Worm (Caenorhabditis elegans) whole organism, L4 larva: ENCODE results near the gene T23F11.2.

Experiments used
- F10B5.3 ChIP-seq: sonication (generic microtip); optimal IDR thresholded peaks from 2 replicates; lab custom pipeline; 2016; ENCODE audit warnings: mild to moderate bottlenecking, missing genetic modification characterization, missing compliant biosample characterization
- T20F7.1 ChIP-seq: fragments of 200-800 bp; sonication (Bioruptor generic); optimal IDR thresholded peaks from 2 replicates; lab custom pipeline; 2018; ENCODE audit warnings: mild to moderate bottlenecking, missing genetic modification characterization, missing compliant biosample characterization
- T26A8.4 ChIP-seq: fragments of 200-800 bp; sonication (Bioruptor generic); IDR thresholded peaks from 2 replicates; pipeline ENCODE4 v1.3.6; 2022; ENCODE audit warnings: missing genetic modification characterization, missing compliant biosample characterization
- Y105C5A.15 ChIP-seq: fragments of 200-800 bp; sonication (Bioruptor generic); IDR thresholded peaks from 2 replicates; pipeline ENCODE4 v1.3.6; 2022; ENCODE audit warnings: missing genetic modification characterization, missing compliant biosample characterization
- Y48G9A.11 ChIP-seq: fragments of 200-800 bp; sonication (Bioruptor generic); IDR thresholded peaks from 2 replicates; pipeline ENCODE4 v1.3.6; 2022; ENCODE audit warnings: missing genetic modification reagents, missing genetic modification characterization, missing compliant biosample characterization
- ZK546.5 ChIP-seq, 2 experiments: sonication (generic microtip); optimal IDR thresholded peaks; 2 replicates each; lab custom pipeline; 2017; ENCODE audit warnings: missing biosample characterization in 2 of 2, missing genetic modification characterization in 2 of 2
- aha-1 ChIP-seq: fragments of 150-350 bp; peaks from one replicate; lab custom pipeline; 2014; ENCODE audit warnings: missing biosample characterization, missing genetic modification characterization
- aly-2 ChIP-seq: sonication (generic microtip); optimal IDR thresholded peaks from 2 replicates; lab custom pipeline; 2018; ENCODE audit warnings: missing biosample characterization, missing genetic modification characterization
- attf-4 ChIP-seq: sonication (generic microtip); optimal IDR thresholded peaks from 3 replicates; lab custom pipeline; 2017; ENCODE audit warnings: missing biosample characterization, missing genetic modification characterization
- cey-2 ChIP-seq: sonication (generic microtip); optimal IDR thresholded peaks from 3 replicates; lab custom pipeline; 2017; ENCODE audit warnings: missing genetic modification characterization, mild to moderate bottlenecking, missing compliant biosample characterization, antibody characterized with exemption, borderline replicate concordance; ENCODE audit not compliant: insufficient read depth
- daf-16 ChIP-seq, 3 experiments: sonication (generic microtip); optimal IDR thresholded peaks; 2 replicates each; lab custom pipeline; 2016 to 2017; ENCODE audit warnings: missing genetic modification characterization in 3 of 3, missing genetic modification reagents in 3 of 3, mild to moderate bottlenecking in 2 of 3, missing compliant biosample characterization in 2 of 3, missing biosample characterization in 1 of 3, moderate library complexity in 1 of 3
- dmd-6 ChIP-seq: fragments of 200-800 bp; sonication (Bioruptor generic); IDR thresholded peaks from 2 replicates; pipeline ENCODE4 v1.3.6; 2022; ENCODE audit warnings: missing genetic modification reagents, missing genetic modification characterization, missing compliant biosample characterization
- dpl-1 ChIP-seq: fragments of 150-350 bp; optimal IDR thresholded peaks from 2 replicates; lab custom pipeline; 2014; ENCODE audit warnings: missing biosample characterization, missing genetic modification reagents, missing genetic modification characterization
- dve-1 ChIP-seq: sonication (generic microtip); optimal IDR thresholded peaks from 2 replicates; lab custom pipeline; 2017; ENCODE audit warnings: antibody characterized with exemption, mild to moderate bottlenecking, missing genetic modification characterization, missing compliant biosample characterization; ENCODE audit not compliant: insufficient read depth
- fkh-10 ChIP-seq: fragments of 150-350 bp; optimal IDR thresholded peaks from 2 replicates; lab custom pipeline; 2014; ENCODE audit warnings: missing biosample characterization, missing genetic modification reagents, missing genetic modification characterization
- hmg-1.1 ChIP-seq: fragments of 200-800 bp; sonication (Bioruptor generic); IDR thresholded peaks from 2 replicates; pipeline ENCODE4 v1.3.6; 2022; ENCODE audit warnings: missing genetic modification reagents, missing genetic modification characterization, missing compliant biosample characterization
- jun-1 ChIP-seq: fragments of 150-350 bp; optimal IDR thresholded peaks from 2 replicates; lab custom pipeline; 2014; ENCODE audit warnings: missing biosample characterization, missing genetic modification reagents, missing genetic modification characterization
- lin-1 ChIP-seq: fragments of 200-800 bp; sonication (Bioruptor generic); IDR thresholded peaks from 2 replicates; pipeline ENCODE4 v1.3.6; 2022; ENCODE audit warnings: missing genetic modification reagents, missing genetic modification characterization, missing compliant biosample characterization
- lin-38 ChIP-seq: fragments of 200-800 bp; sonication (Bioruptor generic); IDR thresholded peaks from 2 replicates; pipeline ENCODE4 v1.3.6; 2022; ENCODE audit warnings: missing genetic modification reagents, missing genetic modification characterization, missing compliant biosample characterization
- lir-3 ChIP-seq: sonication (generic microtip); optimal IDR thresholded peaks from 2 replicates; lab custom pipeline; 2016; ENCODE audit warnings: mild to moderate bottlenecking, missing genetic modification characterization, missing compliant biosample characterization
- mdl-1 ChIP-seq, 2 experiments: fragments of 150-350 bp in 1 of 2; sonication (generic microtip) in 1 of 2; optimal IDR thresholded peaks; 2 replicates each; lab custom pipeline; 2014 to 2017; ENCODE audit warnings: missing biosample characterization in 2 of 2, missing genetic modification characterization in 2 of 2
- mep-1 ChIP-seq: fragments of 150-350 bp; sonication (generic microtip); optimal IDR thresholded peaks from 3 replicates; lab custom pipeline; 2014; ENCODE audit warnings: missing biosample characterization, missing genetic modification characterization
- nhr-102 ChIP-seq: sonication (generic microtip); optimal IDR thresholded peaks from 2 replicates; lab custom pipeline; 2016; ENCODE audit warnings: mild to moderate bottlenecking, missing genetic modification characterization, moderate library complexity, missing compliant biosample characterization
- nhr-11 ChIP-seq: fragments of 150-350 bp; optimal IDR thresholded peaks from 2 replicates; lab custom pipeline; 2014; ENCODE audit warnings: missing biosample characterization, missing genetic modification characterization
- nhr-237 ChIP-seq: sonication (generic microtip); optimal IDR thresholded peaks from 2 replicates; lab custom pipeline; 2017; ENCODE audit warnings: missing biosample characterization, missing genetic modification characterization
- nhr-25 ChIP-seq: sonication (generic microtip); optimal IDR thresholded peaks from 2 replicates; lab custom pipeline; 2017; ENCODE audit warnings: missing genetic modification characterization, mild to moderate bottlenecking, missing compliant biosample characterization, antibody characterized with exemption, moderate library complexity, borderline replicate concordance; ENCODE audit not compliant: insufficient read depth
- nhr-28 ChIP-seq: fragments of 150-350 bp; optimal IDR thresholded peaks from 2 replicates; lab custom pipeline; 2014; ENCODE audit warnings: missing biosample characterization, missing genetic modification characterization
- nhr-42 ChIP-seq: fragments of 200-800 bp; sonication (Bioruptor generic); IDR thresholded peaks from 2 replicates; pipeline ENCODE4 v1.3.6; 2022; ENCODE audit warnings: missing genetic modification characterization, missing compliant biosample characterization
- nhr-48 ChIP-seq: sonication (generic microtip); optimal IDR thresholded peaks from 2 replicates; lab custom pipeline; 2016; ENCODE audit warnings: mild to moderate bottlenecking, missing genetic modification characterization, missing compliant biosample characterization
- nhr-6 ChIP-seq: fragments of 150-350 bp; optimal IDR thresholded peaks from 2 replicates; lab custom pipeline; 2014; ENCODE audit warnings: missing biosample characterization, missing genetic modification characterization
- nhr-76 ChIP-seq: fragments of 150-350 bp; optimal IDR thresholded peaks from 2 replicates; lab custom pipeline; 2014; ENCODE audit warnings: missing biosample characterization, missing genetic modification characterization
- pha-4 ChIP-seq, 2 experiments: fragments of 150-350 bp in 1 of 2; fragments of 200-800 bp in 1 of 2; sonication (Bioruptor generic) in 1 of 2; IDR thresholded peaks in 1 of 2; optimal IDR thresholded peaks in 1 of 2; 2 replicates each; pipeline versions ENCODE4 v1.3.6 to Lab custom; 2014 to 2022; ENCODE audit warnings: missing genetic modification characterization in 2 of 2, missing genetic modification reagents in 2 of 2, missing biosample characterization in 1 of 2, missing compliant biosample characterization in 1 of 2
- php-3 ChIP-seq: fragments of 200-800 bp; sonication (Bioruptor generic); IDR thresholded peaks from 2 replicates; pipeline ENCODE4 v1.3.6; 2022; ENCODE audit warnings: missing genetic modification reagents, missing genetic modification characterization, missing compliant biosample characterization
- pqm-1 ChIP-seq: sonication (generic microtip); optimal IDR thresholded peaks from 2 replicates; lab custom pipeline; 2017; ENCODE audit warnings: missing biosample characterization, missing genetic modification characterization
- rbr-2 ChIP-seq: sonication (generic microtip); optimal IDR thresholded peaks from 2 replicates; lab custom pipeline; 2016; ENCODE audit warnings: missing genotype, missing genetic modification characterization, missing compliant biosample characterization
- sdz-12 ChIP-seq: fragments of 200-800 bp; sonication (Bioruptor generic); optimal IDR thresholded peaks from 2 replicates; lab custom pipeline; 2018; ENCODE audit warnings: mild to moderate bottlenecking, missing genetic modification characterization, missing compliant biosample characterization
- set-16 ChIP-seq: fragments of 200-800 bp; sonication (Bioruptor generic); IDR thresholded peaks from 2 replicates; pipeline ENCODE4 v1.3.6; 2022; ENCODE audit warnings: missing genetic modification reagents, missing genetic modification characterization, missing compliant biosample characterization
- skn-1 ChIP-seq: fragments of 150-350 bp; optimal IDR thresholded peaks from 2 replicates; lab custom pipeline; 2014; ENCODE audit warnings: missing biosample characterization, missing genetic modification characterization
- snpc-4 ChIP-seq: fragments of 150-350 bp; optimal IDR thresholded peaks from 2 replicates; lab custom pipeline; 2014; ENCODE audit warnings: missing biosample characterization, missing genetic modification characterization
- tag-97 ChIP-seq: fragments of 200-800 bp; sonication (Bioruptor generic); IDR thresholded peaks from 2 replicates; pipeline ENCODE4 v1.3.6; 2022; ENCODE audit warnings: missing genetic modification characterization, missing compliant biosample characterization
- unc-130 ChIP-seq: sonication (generic microtip); optimal IDR thresholded peaks from 2 replicates; lab custom pipeline; 2016; ENCODE audit warnings: missing genetic modification reagents, missing genetic modification characterization, missing compliant biosample characterization
- unc-62 ChIP-seq, 3 experiments: fragments of 150-350 bp in 1 of 3; sonication (generic microtip); optimal IDR thresholded peaks in 2 of 3; peaks in 1 of 3; 1 replicate in 1 of 3; 2 replicates in 2 of 3; lab custom pipeline; 2014 to 2017; ENCODE audit warnings: missing biosample characterization in 3 of 3, missing genetic modification characterization in 3 of 3, missing genetic modification reagents in 3 of 3, missing genotype in 1 of 3
- zip-2 ChIP-seq: fragments of 150-350 bp; optimal IDR thresholded peaks from 2 replicates; lab custom pipeline; 2014; ENCODE audit warnings: missing biosample characterization, missing genetic modification characterization
- ztf-11 ChIP-seq: fragments of 150-350 bp; optimal IDR thresholded peaks from 2 replicates; lab custom pipeline; 2014; ENCODE audit warnings: missing biosample characterization, missing genetic modification characterization

Gene T23F11.2

DNA sequence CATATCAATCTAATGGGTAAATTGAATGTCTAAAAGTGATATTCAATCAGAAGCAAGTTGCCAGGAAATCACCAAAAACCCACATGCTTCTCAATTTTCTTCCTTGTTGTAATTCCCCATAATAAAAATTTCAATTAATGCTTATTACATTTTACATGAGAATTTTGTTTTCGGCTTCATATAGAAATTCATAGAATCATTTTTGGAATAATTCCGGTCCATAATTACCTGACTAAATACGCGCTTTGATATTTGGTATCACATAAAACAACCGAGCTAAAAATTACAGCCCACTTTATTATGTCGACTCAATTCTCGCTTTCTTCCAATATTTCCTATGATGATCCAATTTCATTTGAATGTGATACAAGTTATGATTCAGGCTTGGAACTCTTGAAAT is 16.6 kb upstream of the T23F11.2 start, which contains the start of gene srg-13:
srg-13 (plus strand) TSS at position 301 of the 400 bp plus-strand sequence.
- no peak for TF ChIP-seq nhr-48 (tag; lab: Kevin White, UChicago)
- no peak for TF ChIP-seq pha-4 (GFP tag; IDR thresholded peaks at IDR 0.05; lab: Robert Waterston, UW)
- no peak for TF ChIP-seq pha-4 (tag; optimal IDR thresholded peaks at IDR 0.05; lab: Kevin White, UChicago)
- TF ChIP-seq F10B5.3 (tag; lab: Kevin White, UChicago), result no peak
- TF ChIP-seq Y105C5A.15 (GFP tag; lab: Robert Waterston, UW), result no peak
- no peak for TF ChIP-seq ZK546.5 (tag; optimal IDR thresholded peaks at IDR 0.05; lab: Kevin White, UChicago)
- no peak for TF ChIP-seq tag-97 (GFP tag; lab: Robert Waterston, UW)
- TF ChIP-seq nhr-102 (tag; lab: Kevin White, UChicago), result no peak
- no peak for TF ChIP-seq Y48G9A.11
- no peak for TF ChIP-seq nhr-76
- TF ChIP-seq nhr-42, result no peak
- TF ChIP-seq T26A8.4 (GFP tag; lab: Robert Waterston, UW), result no peak
- no peak for TF ChIP-seq rbr-2

ce11 chrIII:4671491-4671890 is 16.2 kb upstream of the T23F11.2 start, which contains the start of gene T23F11.11:
T23F11.11 (minus strand) TSS chrIII:4671591.
- TF ChIP-seq pqm-1 (tag; lab: Kevin White, UChicago), result peak; percentile 5
- TF ChIP-seq lir-3, result no peak

DNA sequence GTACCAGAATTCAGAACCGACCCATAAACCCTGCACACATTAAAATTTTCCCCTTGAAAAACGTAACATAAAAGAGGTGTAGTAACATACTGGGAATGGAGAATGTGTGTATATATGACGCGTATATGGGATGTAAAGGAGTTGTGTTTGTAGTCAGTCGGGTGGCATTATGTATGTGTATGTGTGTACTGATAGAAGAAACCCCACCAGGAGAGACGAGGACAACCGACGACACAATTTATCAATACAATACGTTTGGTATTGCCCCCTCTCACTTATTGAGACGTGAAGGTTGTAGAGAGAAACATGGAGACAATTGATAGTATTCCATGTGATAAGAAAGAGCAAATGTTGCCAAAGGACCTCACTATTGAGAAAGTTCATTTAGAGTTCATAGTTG is 12.8 kb upstream of the T23F11.2 start:
- TF ChIP-seq fkh-10 (GFP tag; lab: Kevin White, UChicago) (no peak), daf-16 (GFP tag; optimal IDR thresholded peaks at IDR 0.05; lab: Kevin White, UChicago) (no peak), daf-16 (tag; optimal IDR thresholded peaks at IDR 0.05; lab: Kevin White, UChicago) (peak; percentile 56), nhr-28 (tag; lab: Kevin White, UChicago) (peak; percentile 97), nhr-6 (no peak), pqm-1 (tag; lab: Kevin White, UChicago) (peak; percentile 85), dmd-6 (0 out of 2 replicates have a peak, but pooled peaks have one; percentile 13), dve-1 (tag; lab: Kevin White, UChicago) (peak; percentile 21), aha-1 (tag; lab: Kevin White, UChicago) (peak; percentile 66), mdl-1 (tag; optimal IDR thresholded peaks at IDR 0.05; lab: Kevin White, UChicago) (peak in 1 of 2 experiments; percentile 6)
- TF ChIP-seq, all 104 proteins: peak for 7

DNA sequence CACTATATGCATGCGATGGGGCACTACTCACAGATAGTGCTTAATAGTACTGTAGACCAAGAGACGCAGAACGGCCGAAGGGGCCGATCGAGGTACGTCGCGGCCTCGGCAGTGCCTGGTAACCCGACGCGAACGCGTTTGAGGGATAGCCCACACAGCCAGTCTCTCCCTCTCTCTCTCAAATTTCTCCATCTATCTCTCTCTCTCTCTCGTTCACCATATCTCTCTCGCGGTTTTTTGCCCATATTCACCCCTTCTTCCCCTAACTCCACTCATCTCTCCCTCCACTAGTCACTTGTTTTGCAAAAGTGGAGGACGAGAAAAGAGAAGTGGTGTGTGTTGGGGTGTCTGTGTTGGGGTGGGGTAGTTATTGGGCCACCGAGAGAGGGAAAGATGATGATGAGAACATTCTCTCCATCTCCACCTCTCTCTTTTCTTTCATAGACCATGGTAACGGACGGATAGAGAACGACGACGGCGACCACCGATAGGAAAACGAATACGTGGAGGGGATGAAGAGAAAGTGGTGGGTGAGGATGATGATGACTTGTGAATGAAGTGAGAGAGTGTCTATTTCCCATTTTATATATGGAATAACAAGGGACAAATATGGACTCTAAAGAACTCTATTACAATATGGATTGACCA is 11.6 kb upstream of the T23F11.2 start:
- peak; percentile 66 for TF ChIP-seq nhr-25 (tag; lab: Kevin White, UChicago)
- no peak for TF ChIP-seq dpl-1 (GFP tag; lab: Kevin White, UChicago)
- no peak for TF ChIP-seq attf-4 (tag; lab: Kevin White, UChicago)
- peak; percentile 19 for TF ChIP-seq nhr-11 (tag; lab: Kevin White, UChicago)
- no peak for TF ChIP-seq ztf-11 (tag; lab: Kevin White, UChicago)
- TF ChIP-seq hmg-1.1, result peak; percentile 62; the same call in 1 of the 2 replicates
- TF ChIP-seq jun-1, result no peak
- peak; percentile 39 for TF ChIP-seq nhr-28 (tag; lab: Kevin White, UChicago)
- TF ChIP-seq unc-62 (GFP tag; optimal IDR thresholded peaks at IDR 0.05 in 1 of 2; lab: Kevin White, UChicago), result peak in 1 of 2 experiments; percentile 82
- TF ChIP-seq unc-62 (tag; optimal IDR thresholded peaks at IDR 0.05; lab: Kevin White, UChicago), result no peak
- TF ChIP-seq snpc-4, result no peak
- peak; percentile 63 for TF ChIP-seq set-16 (GFP tag; lab: Robert Waterston, UW)
- no peak for TF ChIP-seq F10B5.3 (tag; lab: Kevin White, UChicago)
- no peak for TF ChIP-seq aly-2 (tag; lab: Kevin White, UChicago)
- no peak for TF ChIP-seq nhr-237
- TF ChIP-seq skn-1 (tag; lab: Kevin White, UChicago), result no peak
- TF ChIP-seq nhr-6, result no peak
- no peak for TF ChIP-seq T20F7.1 (GFP tag; lab: Kevin White, UChicago)
- no peak for TF ChIP-seq php-3 (GFP tag; lab: Robert Waterston, UW)
- no peak for TF ChIP-seq sdz-12
- TF ChIP-seq cey-2 (tag; lab: Kevin White, UChicago), result no peak
- no peak for TF ChIP-seq unc-130 (GFP tag; lab: Kevin White, UChicago)
- TF ChIP-seq mep-1, result peak; percentile 59
- no peak for TF ChIP-seq zip-2 (tag; lab: Kevin White, UChicago)
- TF ChIP-seq lin-38 (GFP tag; lab: Robert Waterston, UW), result no peak
- TF ChIP-seq lin-1 (GFP tag; lab: Robert Waterston, UW), result no peak
- TF ChIP-seq dve-1 (tag; lab: Kevin White, UChicago), result no peak
